Fruit fly (Drosophila melanogaster) whole organism: ENCODE measurements around the gene CG11307.

ENCODE experiments used
- CG8478 ChIP-seq: fragments of >200 bp; optimal IDR thresholded peaks from 2 replicates; lab custom pipeline; 2018; ENCODE audit warnings: inconsistent platforms
- Dll ChIP-seq: fragments of >200 bp; optimal IDR thresholded peaks from 2 replicates; lab custom pipeline; 2017
- EcR ChIP-seq, 2 experiments: fragments of >200 bp; optimal IDR thresholded peaks; 2 replicates each; lab custom pipeline; 2017; ENCODE audit warnings: missing biosample characterization in 2 of 2, missing genetic modification characterization in 2 of 2, missing genetic modification reagents in 2 of 2
- pan ChIP-seq: fragments of >200 bp; optimal IDR thresholded peaks from 2 replicates; lab custom pipeline; 2017
- psq ChIP-seq: fragments of >200 bp; optimal IDR thresholded peaks from 2 replicates; lab custom pipeline; 2017
- usp ChIP-seq: fragments of >200 bp; optimal IDR thresholded peaks from 2 replicates; lab custom pipeline; 2017; ENCODE audit warnings: missing biosample characterization, missing genetic modification characterization, mixed read lengths

The CG11307 gene

DNA sequence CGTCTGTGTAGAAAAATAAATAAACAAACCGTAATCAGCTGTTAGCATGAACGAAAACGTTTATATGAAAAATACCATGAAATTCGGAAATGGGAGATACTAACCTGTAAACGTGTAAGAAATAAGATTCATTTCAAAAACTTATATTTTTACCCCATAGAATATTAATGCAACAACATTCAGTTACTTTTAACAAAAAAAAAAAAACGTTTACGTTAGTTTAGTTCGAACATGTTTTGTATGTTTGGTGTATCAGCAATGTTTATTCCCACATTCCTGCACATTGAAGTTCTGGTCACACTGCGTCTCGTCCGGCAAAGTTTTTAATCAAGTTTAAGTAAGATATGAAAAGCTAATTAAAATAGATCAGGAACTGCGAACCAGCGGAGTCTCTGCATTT lies at the start of gene CG11307, which contains the start of gene S1P:
TSS of gene CG11307 (plus strand) at position 270 of the 400 bp plus-strand sequence.
TSS of gene S1P (minus strand) at position 23 of the 400 bp plus-strand sequence.
- no peak for TF ChIP-seq usp

dm6 chr3L:21568254-21568653 lies 49.2 kb upstream of the CG11307 start:
- TF ChIP-seq psq (lab: Kevin White, UChicago) (no peak), pan (lab: Kevin White, UChicago) (no peak), CG8478 (lab: Kevin White, UChicago) (no peak), usp (no peak), Dll (lab: Kevin White, UChicago) (no peak), EcR (GFP tag; optimal IDR thresholded peaks at IDR 0.05; lab: Kevin White, UChicago) (no peak)

DNA sequence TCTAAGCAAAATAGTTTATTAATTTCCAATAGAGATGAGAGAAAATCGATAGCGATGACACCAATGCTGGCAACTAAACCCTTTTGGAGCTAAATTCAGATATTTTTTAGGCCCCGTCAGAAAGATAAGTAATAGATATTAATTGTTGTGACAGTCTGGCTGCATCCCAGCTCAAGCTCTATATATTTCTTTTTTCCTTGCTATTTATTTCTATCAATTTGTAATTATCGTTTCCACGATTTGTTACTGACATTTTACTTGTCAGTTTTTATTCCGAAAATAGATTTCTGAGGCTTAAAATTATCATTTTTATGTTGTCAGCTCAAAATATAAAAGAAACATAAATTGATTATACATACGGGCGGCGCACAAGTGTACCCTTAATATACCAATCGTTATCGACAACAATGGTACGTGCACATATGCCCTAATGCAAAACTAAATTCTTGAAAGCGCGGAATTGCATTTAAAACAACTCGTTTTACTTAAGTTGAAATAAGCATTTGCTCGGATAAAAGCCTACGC lies 48.5 kb upstream of the CG11307 start, which contains the start of the genes CRIF and SMC5:
TSS of gene CRIF (minus strand) at position 51 of the 525 bp plus-strand sequence.
TSS of gene SMC5 (plus strand) at position 329 of the 525 bp plus-strand sequence.
- no peak for TF ChIP-seq pan (lab: Kevin White, UChicago)
- TF ChIP-seq usp = no peak
- TF ChIP-seq psq (lab: Kevin White, UChicago) = no peak
- no peak for TF ChIP-seq CG8478 (lab: Kevin White, UChicago)
- no peak for TF ChIP-seq Dll (lab: Kevin White, UChicago)
- no peak for TF ChIP-seq EcR (GFP tag; optimal IDR thresholded peaks at IDR 0.05; lab: Kevin White, UChicago)

- TF ChIP-seq psq (lab: Kevin White, UChicago) = no peak
- no peak for TF ChIP-seq EcR (GFP tag; optimal IDR thresholded peaks at IDR 0.05; lab: Kevin White, UChicago)
- no peak for TF ChIP-seq Dll (lab: Kevin White, UChicago)
- TF ChIP-seq usp = no peak
Observed at dm6 chr3L:21573831-21574230, 43.6 kb upstream of the CG11307 start, which contains the start of gene EMC10. TSS of gene EMC10 (plus strand) at chr3L:21574131.

DNA sequence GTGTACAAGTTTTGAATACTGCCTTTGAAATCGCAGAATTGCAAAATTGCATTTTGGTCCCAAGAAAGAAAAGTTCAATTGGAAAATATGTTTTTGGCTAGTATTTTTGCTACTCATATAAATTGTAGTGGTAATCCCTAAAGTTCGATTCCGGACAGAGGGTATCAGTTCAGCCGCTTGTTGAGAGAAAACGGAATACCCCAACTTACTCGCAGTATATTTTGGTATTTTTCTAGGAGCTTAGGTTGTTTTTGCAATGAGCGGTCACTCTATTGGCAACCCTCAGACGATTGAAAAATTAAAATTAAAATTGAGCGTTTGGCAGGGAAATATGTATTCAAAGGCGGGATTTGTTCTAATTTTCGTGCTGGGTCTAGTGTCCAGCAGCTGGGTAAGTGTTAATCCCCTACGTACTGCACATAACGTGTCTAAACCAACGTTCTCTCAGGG lies 43.1 kb upstream of the CG11307 start:
- TF ChIP-seq Dll (lab: Kevin White, UChicago) (no peak), pan (lab: Kevin White, UChicago) (no peak)

DNA sequence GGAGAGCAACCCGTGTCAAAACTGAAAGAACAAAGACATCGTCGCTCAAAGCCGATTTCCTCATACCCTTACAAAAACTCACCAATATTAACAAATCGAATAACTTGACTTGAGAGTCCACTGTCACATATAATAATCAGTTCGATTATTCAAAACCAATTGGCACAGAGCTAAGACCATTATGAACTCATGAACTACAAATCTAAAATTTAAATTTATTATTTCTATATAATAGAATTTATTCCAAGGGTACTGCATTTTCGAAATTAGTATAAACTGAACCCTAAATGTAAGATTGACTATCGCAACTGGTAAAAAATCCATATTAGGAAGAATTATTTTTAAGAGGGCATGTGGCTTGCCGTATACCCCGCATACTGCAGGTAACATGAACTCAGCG lies 35.4 kb upstream of the CG11307 start:
- TF ChIP-seq CG8478 (lab: Kevin White, UChicago) = no peak
- no peak for TF ChIP-seq pan (lab: Kevin White, UChicago)
- TF ChIP-seq Dll (lab: Kevin White, UChicago) = no peak
- TF ChIP-seq usp = no peak
- no peak for TF ChIP-seq psq (lab: Kevin White, UChicago)
- TF ChIP-seq EcR (GFP tag; optimal IDR thresholded peaks at IDR 0.05; lab: Kevin White, UChicago) = no peak

- TF ChIP-seq Dll (lab: Kevin White, UChicago) (no peak), EcR (GFP tag; optimal IDR thresholded peaks at IDR 0.05; lab: Kevin White, UChicago) (no peak), pan (lab: Kevin White, UChicago) (no peak), psq (lab: Kevin White, UChicago) (no peak), CG8478 (lab: Kevin White, UChicago) (no peak), usp (no peak)
Observed at dm6 chr3L:21584683-21585082, 32.7 kb upstream of the CG11307 start.

DNA sequence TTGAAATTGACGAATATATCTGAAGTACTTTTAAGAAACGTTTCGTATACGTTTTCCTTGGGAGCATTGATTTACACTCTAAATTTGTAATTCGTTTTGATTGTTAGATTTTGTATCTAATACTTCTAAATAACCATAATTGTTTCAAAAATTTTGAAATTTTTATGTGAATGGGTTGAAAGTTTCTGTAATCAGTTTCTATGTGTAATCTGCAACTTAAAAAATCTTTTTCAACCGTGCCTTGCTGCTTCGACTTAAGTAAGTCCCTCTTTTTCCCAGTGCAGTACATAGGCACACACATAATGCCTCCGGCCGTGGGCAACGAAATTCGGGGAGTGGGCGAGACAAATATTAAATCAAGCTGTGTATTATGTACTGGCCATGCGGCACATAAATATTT lies 32.0 kb upstream of the CG11307 start:
- TF ChIP-seq psq (lab: Kevin White, UChicago) = no peak
- no peak for TF ChIP-seq EcR (GFP tag; optimal IDR thresholded peaks at IDR 0.05; lab: Kevin White, UChicago)
- TF ChIP-seq pan (lab: Kevin White, UChicago) = no peak
- no peak for TF ChIP-seq Dll (lab: Kevin White, UChicago)
- TF ChIP-seq CG8478 (lab: Kevin White, UChicago) = no peak
- no peak for TF ChIP-seq usp

DNA sequence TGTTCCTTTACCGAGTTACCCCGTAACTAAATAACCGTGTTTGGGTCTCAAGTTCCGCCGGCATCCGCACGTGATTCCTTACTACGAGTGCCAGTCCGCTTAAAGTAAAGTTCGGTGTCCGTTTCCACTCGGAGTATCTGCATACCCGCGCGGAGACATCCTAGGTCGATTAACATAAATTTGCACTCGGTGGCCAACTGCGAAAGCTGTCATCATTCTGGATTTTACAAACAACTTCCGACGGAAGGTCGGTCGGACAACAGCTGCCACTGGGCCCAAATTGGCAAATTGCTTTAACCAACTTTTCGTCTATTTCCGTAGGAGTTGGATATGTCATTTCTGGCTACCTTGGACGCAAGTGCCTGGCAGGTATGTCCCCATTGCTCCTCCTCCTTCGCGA lies 30.9 kb upstream of the CG11307 start, which contains the start of gene TfAP-2:
TSS of gene TfAP-2 (plus strand) at position 301 of the 400 bp plus-strand sequence.
- TF ChIP-seq usp (no peak), EcR (GFP tag; optimal IDR thresholded peaks at IDR 0.05; lab: Kevin White, UChicago) (no peak)

- TF ChIP-seq CG8478 (lab: Kevin White, UChicago) = no peak
- no peak for TF ChIP-seq usp
- TF ChIP-seq pan (lab: Kevin White, UChicago) = no peak
- no peak for TF ChIP-seq EcR (GFP tag; optimal IDR thresholded peaks at IDR 0.05; lab: Kevin White, UChicago)
- TF ChIP-seq Dll (lab: Kevin White, UChicago) = no peak
- TF ChIP-seq psq (lab: Kevin White, UChicago) = no peak
Observed at dm6 chr3L:21591247-21591646, 26.2 kb upstream of the CG11307 start.

dm6 chr3L:21594408-21594807 lies 23.0 kb upstream of the CG11307 start:
- TF ChIP-seq pan (lab: Kevin White, UChicago) (no peak), usp (no peak), CG8478 (lab: Kevin White, UChicago) (no peak), psq (lab: Kevin White, UChicago) (no peak), EcR (GFP tag; optimal IDR thresholded peaks at IDR 0.05; lab: Kevin White, UChicago) (no peak), Dll (lab: Kevin White, UChicago) (no peak)

- TF ChIP-seq psq (lab: Kevin White, UChicago) (no peak), Dll (lab: Kevin White, UChicago) (no peak), EcR (GFP tag; optimal IDR thresholded peaks at IDR 0.05; lab: Kevin White, UChicago) (no peak), pan (lab: Kevin White, UChicago) (no peak), usp (no peak), CG8478 (lab: Kevin White, UChicago) (no peak)
Observed at dm6 chr3L:21598337-21598736, 19.1 kb upstream of the CG11307 start.

- TF ChIP-seq Dll (lab: Kevin White, UChicago) (no peak), pan (lab: Kevin White, UChicago) (no peak), CG8478 (lab: Kevin White, UChicago) (no peak), usp (no peak), psq (lab: Kevin White, UChicago) (no peak)
Observed at dm6 chr3L:21602275-21602674, 15.1 kb upstream of the CG11307 start.
